Worm (Caenorhabditis elegans): ENCODE measurements around the gene cdc-25.3.

ce11 chrIII:8964684-8965283, 47.1 kb upstream of the cdc-25.3 start:
- TF ChIP-seq ZK546.5 (tag; optimal IDR thresholded peaks at IDR 0.05), result no peak
- no peak for TF ChIP-seq nfya-1 (tag; optimal IDR thresholded peaks at IDR 0.05; ENCODE audit: insufficient read depth)
- TF ChIP-seq pha-4 (tag; optimal IDR thresholded peaks at IDR 0.05), result no peak
- no peak for TF ChIP-seq snpc-4 (tag; optimal IDR thresholded peaks at IDR 0.05)
- TF ChIP-seq skn-1 (tag; optimal IDR thresholded peaks at IDR 0.05), result no peak
- TF ChIP-seq fkh-2 (tag; optimal IDR thresholded peaks at IDR 0.05), result no peak

All from whole organism, L3 larva.